Fruit fly (Drosophila melanogaster) whole organism, embryonic: ENCODE results near the gene CG6937.

Experiments used
- Abd-B ChIP-seq: fragments of 200-800 bp; sonication (Bioruptor generic); optimal IDR thresholded peaks from 2 replicates; lab custom pipeline; 2018; ENCODE audit warnings: missing biosample characterization, mild to moderate bottlenecking, missing genetic modification characterization, moderate library complexity
- Bteb2 ChIP-seq: fragments of 200-800 bp; sonication (Bioruptor generic); optimal IDR thresholded peaks from 2 replicates; lab custom pipeline; 2016; ENCODE audit warnings: missing biosample characterization, missing genetic modification characterization
- CG10209 ChIP-seq: fragments of 200-800 bp; sonication (Bioruptor generic); optimal IDR thresholded peaks from 3 replicates; lab custom pipeline; 2017; ENCODE audit warnings: missing biosample characterization, mild to moderate bottlenecking, missing genetic modification characterization, missing genetic modification reagents
- CG10267 ChIP-seq: fragments of 200-800 bp; sonication (Bioruptor generic); optimal IDR thresholded peaks from 2 replicates; lab custom pipeline; 2018; ENCODE audit warnings: missing biosample characterization, mild to moderate bottlenecking, missing genetic modification characterization, moderate library complexity
- CG10979 ChIP-seq: fragments of 200-800 bp; sonication (Bioruptor generic); optimal IDR thresholded peaks from 2 replicates; lab custom pipeline; 2018; ENCODE audit warnings: missing biosample characterization, mild to moderate bottlenecking, missing genetic modification characterization, moderate library complexity
- CG11398 ChIP-seq: fragments of 200-800 bp; sonication (Bioruptor generic); optimal IDR thresholded peaks from 2 replicates; lab custom pipeline; 2016; ENCODE audit warnings: missing biosample characterization, missing genetic modification characterization
- CG11560 ChIP-seq: fragments of 200-800 bp; sonication (Bioruptor generic); IDR thresholded peaks from 3 replicates; pipeline ENCODE4 v1.3.6; 2022; ENCODE audit warnings: missing biosample characterization, missing genetic modification characterization
- CG12155 ChIP-seq: fragments of 200-800 bp; sonication (Bioruptor generic); optimal IDR thresholded peaks from 3 replicates; lab custom pipeline; 2016; ENCODE audit warnings: missing biosample characterization, missing genetic modification characterization
- CG12769 ChIP-seq: fragments of 200-800 bp; sonication (Bioruptor generic); optimal IDR thresholded peaks from 2 replicates; lab custom pipeline; 2019; ENCODE audit warnings: missing biosample characterization, mild to moderate bottlenecking, missing genetic modification characterization, moderate library complexity
- CG14667 ChIP-seq: fragments of 200-800 bp; sonication (Bioruptor generic); IDR thresholded peaks from 2 replicates; pipeline ENCODE4 v1.3.6; 2022; ENCODE audit warnings: missing biosample characterization, missing genetic modification characterization
- CG14710 ChIP-seq: fragments of 200-800 bp; sonication (Bioruptor generic); optimal IDR thresholded peaks from 3 replicates; lab custom pipeline; 2019; ENCODE audit warnings: missing biosample characterization, mild to moderate bottlenecking, missing genetic modification characterization, moderate library complexity
- CG16815 ChIP-seq: fragments of 200-800 bp; sonication (Bioruptor generic); optimal IDR thresholded peaks from 3 replicates; lab custom pipeline; 2017; ENCODE audit warnings: missing biosample characterization, mild to moderate bottlenecking, missing genetic modification characterization
- CG17359 ChIP-seq: fragments of 200-800 bp; sonication (Bioruptor generic); optimal IDR thresholded peaks from 3 replicates; lab custom pipeline; 2018; ENCODE audit warnings: missing biosample characterization, mild to moderate bottlenecking, missing genetic modification characterization, moderate library complexity
- CG18262 ChIP-seq: fragments of 200-800 bp; optimal IDR thresholded peaks from 3 replicates; lab custom pipeline; 2019; ENCODE audit warnings: missing biosample characterization, mild to moderate bottlenecking, missing genetic modification characterization, moderate library complexity
- CG30403 ChIP-seq: fragments of 200-800 bp; sonication (Bioruptor generic); optimal IDR thresholded peaks from 3 replicates; lab custom pipeline; 2016; ENCODE audit warnings: missing biosample characterization, missing genetic modification characterization
- CG32772 ChIP-seq: fragments of 200-800 bp; sonication (Bioruptor generic); IDR thresholded peaks from 2 replicates; pipeline ENCODE4 v1.3.6; 2022; ENCODE audit warnings: missing biosample characterization, missing genetic modification characterization
- CG9876 ChIP-seq: fragments of 200-800 bp; sonication (Bioruptor generic); optimal IDR thresholded peaks from 2 replicates; lab custom pipeline; 2016; ENCODE audit warnings: missing biosample characterization, missing genetic modification characterization
- CTCF ChIP-seq: fragments of 200-800 bp; sonication (Bioruptor generic); optimal IDR thresholded peaks from 2 replicates; lab custom pipeline; 2017; ENCODE audit warnings: missing biosample characterization, mild to moderate bottlenecking, missing genetic modification characterization, moderate library complexity
- Dip2 ChIP-seq: fragments of 200-800 bp; sonication (Bioruptor generic); IDR thresholded peaks from 2 replicates; pipeline ENCODE4 v1.3.6; 2022; ENCODE audit warnings: missing biosample characterization, missing genetic modification characterization
- Drgx ChIP-seq: fragments of 200-800 bp; sonication (Bioruptor generic); IDR thresholded peaks from 2 replicates; pipeline ENCODE4 v1.3.6; 2022; ENCODE audit warnings: missing biosample characterization, missing genetic modification characterization
- Ets97D ChIP-seq: fragments of 200-800 bp; sonication (Bioruptor generic); optimal IDR thresholded peaks from 3 replicates; lab custom pipeline; 2016; ENCODE audit warnings: missing biosample characterization, missing genetic modification characterization
- H2.0 ChIP-seq: fragments of 200-800 bp; sonication (Bioruptor generic); IDR thresholded peaks from 2 replicates; pipeline ENCODE4 v1.3.6; 2022; ENCODE audit warnings: missing biosample characterization, missing genetic modification characterization
- Hmx ChIP-seq: fragments of 200-800 bp; sonication (Bioruptor generic); optimal IDR thresholded peaks from 2 replicates; lab custom pipeline; 2016; ENCODE audit warnings: missing biosample characterization, missing genetic modification characterization
- Hr3 ChIP-seq: fragments of 200-800 bp; sonication (Bioruptor generic); optimal IDR thresholded peaks from 3 replicates; lab custom pipeline; 2016; ENCODE audit warnings: missing biosample characterization, missing genetic modification characterization
- Med ChIP-seq: fragments of 200-800 bp; sonication (Bioruptor generic); peaks from one replicate; lab custom pipeline; 2016; ENCODE audit warnings: missing biosample characterization, missing genetic modification characterization, mild to moderate bottlenecking, inconsistent platforms, moderate library complexity
- Myb ChIP-seq: fragments of 200-800 bp; sonication (Bioruptor generic); optimal IDR thresholded peaks from 2 replicates; lab custom pipeline; 2016; ENCODE audit warnings: missing biosample characterization, missing genetic modification characterization
- NfI ChIP-seq: fragments of 200-800 bp; sonication (Bioruptor generic); optimal IDR thresholded peaks from 3 replicates; lab custom pipeline; 2018; ENCODE audit warnings: missing biosample characterization, mild to moderate bottlenecking, missing genetic modification characterization, moderate library complexity
- Oli ChIP-seq: fragments of 200-800 bp; sonication (Bioruptor generic); optimal IDR thresholded peaks from 2 replicates; lab custom pipeline; 2018; ENCODE audit warnings: missing biosample characterization, mild to moderate bottlenecking, missing genetic modification characterization, moderate library complexity
- Scr ChIP-seq: fragments of 200-800 bp; sonication (Bioruptor generic); IDR thresholded peaks from 2 replicates; pipeline ENCODE4 v1.3.6; 2022; ENCODE audit warnings: missing biosample characterization, missing genetic modification characterization; ENCODE audit not compliant: partially characterized antibody
- Taf1 ChIP-seq: fragments of 200-800 bp; sonication (Bioruptor generic); IDR thresholded peaks from 2 replicates; pipeline ENCODE4 v1.3.6; 2022; ENCODE audit warnings: missing biosample characterization, missing genetic modification characterization
- Xbp1 ChIP-seq: fragments of 200-800 bp; sonication (Bioruptor generic); optimal IDR thresholded peaks from 3 replicates; lab custom pipeline; 2016; ENCODE audit warnings: missing biosample characterization, mild to moderate bottlenecking, missing genetic modification characterization
- az2 ChIP-seq: fragments of 200-800 bp; sonication (Bioruptor generic); optimal IDR thresholded peaks from 3 replicates; lab custom pipeline; 2016; ENCODE audit warnings: missing biosample characterization, missing genetic modification characterization
- bab2 ChIP-seq: fragments of 200-800 bp; sonication (Bioruptor generic); optimal IDR thresholded peaks from 2 replicates; lab custom pipeline; 2016; ENCODE audit warnings: missing biosample characterization, missing genetic modification characterization
- bsh ChIP-seq, 2 experiments: fragments of 200-800 bp; sonication (Bioruptor generic); optimal IDR thresholded peaks; 2 replicates each; lab custom pipeline; 2017 to 2018; ENCODE audit warnings: mild to moderate bottlenecking in 2 of 2, missing biosample characterization in 2 of 2, missing genetic modification characterization in 2 of 2, moderate library complexity in 1 of 2
- dan ChIP-seq: fragments of 200-800 bp; sonication (Bioruptor generic); IDR thresholded peaks from 2 replicates; pipeline ENCODE4 v1.3.6; 2022; ENCODE audit warnings: missing biosample characterization, missing genetic modification characterization
- gcm2 ChIP-seq: fragments of 200-800 bp; sonication (Bioruptor generic); optimal IDR thresholded peaks from 2 replicates; lab custom pipeline; 2016; ENCODE audit warnings: missing biosample characterization, missing genetic modification characterization
- hb ChIP-seq: fragments of 200-800 bp; sonication (Bioruptor generic); IDR thresholded peaks from 3 replicates; pipeline ENCODE4 v1.3.6; 2022; ENCODE audit warnings: missing biosample characterization, missing genetic modification characterization; ENCODE audit not compliant: partially characterized antibody
- kay ChIP-seq: fragments of 200-800 bp; sonication (Bioruptor generic); optimal IDR thresholded peaks from 2 replicates; lab custom pipeline; 2016; ENCODE audit warnings: missing biosample characterization, missing genetic modification characterization
- ken ChIP-seq: fragments of 200-800 bp; sonication (Bioruptor generic); IDR thresholded peaks from 3 replicates; pipeline ENCODE4 v1.3.6; 2022; ENCODE audit warnings: missing biosample characterization, missing genetic modification characterization
- lmd ChIP-seq: fragments of 200-800 bp; sonication (Bioruptor generic); IDR thresholded peaks from 2 replicates; pipeline ENCODE4 v1.3.6; 2022; ENCODE audit warnings: missing biosample characterization, missing genetic modification characterization
- pb ChIP-seq: fragments of 200-800 bp; sonication (Bioruptor generic); optimal IDR thresholded peaks from 3 replicates; lab custom pipeline; 2016; ENCODE audit warnings: missing biosample characterization, missing genetic modification characterization
- ranshi ChIP-seq: fragments of 200-800 bp; sonication (Bioruptor generic); IDR thresholded peaks from 2 replicates; pipeline ENCODE4 v1.3.6; 2022; ENCODE audit warnings: missing biosample characterization, missing genetic modification characterization
- repo ChIP-seq: fragments of 200-800 bp; sonication (Bioruptor generic); optimal IDR thresholded peaks from 2 replicates; lab custom pipeline; 2016; ENCODE audit warnings: missing biosample characterization, missing genetic modification characterization
- row ChIP-seq: fragments of 200-800 bp; sonication (Bioruptor generic); IDR thresholded peaks from 3 replicates; pipeline ENCODE4 v1.3.6; 2022; ENCODE audit warnings: missing biosample characterization, missing genetic modification characterization
- run ChIP-seq: fragments of 200-800 bp; sonication (Bioruptor generic); optimal IDR thresholded peaks from 3 replicates; lab custom pipeline; 2018; ENCODE audit warnings: missing biosample characterization, mild to moderate bottlenecking, missing genetic modification characterization
- sens ChIP-seq: fragments of 200-800 bp; sonication (Bioruptor generic); peaks from one replicate; lab custom pipeline; 2016; ENCODE audit warnings: missing biosample characterization, missing genetic modification characterization
- slbo ChIP-seq: fragments of 200-800 bp; sonication (Bioruptor generic); IDR thresholded peaks from 2 replicates; pipeline ENCODE4 v1.3.6; 2022; ENCODE audit warnings: missing biosample characterization, missing genetic modification characterization
- vfl ChIP-seq: fragments of 200-800 bp; sonication (Bioruptor generic); optimal IDR thresholded peaks from 2 replicates; lab custom pipeline; 2016; ENCODE audit warnings: missing biosample characterization, missing genetic modification characterization
- zf30C ChIP-seq: fragments of 200-800 bp; sonication (Bioruptor generic); optimal IDR thresholded peaks from 3 replicates; lab custom pipeline; 2018; ENCODE audit warnings: missing biosample characterization, mild to moderate bottlenecking, missing genetic modification characterization
- zfh1 ChIP-seq: fragments of 200-800 bp; sonication (Bioruptor generic); IDR thresholded peaks from 3 replicates; pipeline ENCODE4 v1.3.6; 2022; ENCODE audit warnings: missing biosample characterization, missing genetic modification characterization

CG6937 gene

dm6 chr3R:22536504-22537423 is 47.8 kb upstream of the CG6937 start (continued):
- no peak for TF ChIP-seq CG14710 (tag; lab: Kevin White, UChicago)
- peak; percentile 44 for TF ChIP-seq CG10979 (tag; lab: Kevin White, UChicago)
- no peak for TF ChIP-seq kay (GFP tag; lab: Kevin White, UChicago)
- peak; percentile 39; the same call in 1 of the 2 replicates for TF ChIP-seq lmd (GFP tag; lab: Robert Waterston, UW)
- TF ChIP-seq CG12769 (tag; lab: Kevin White, UChicago) = peak; percentile 57
- peak; percentile 47; the same call in 1 of the 2 replicates for TF ChIP-seq slbo (GFP tag; lab: Robert Waterston, UW)
- TF ChIP-seq zf30C (GFP tag; lab: Kevin White, UChicago) = no peak
- no peak for TF ChIP-seq CG32772
- TF ChIP-seq CG11398 = no peak
- no peak for TF ChIP-seq gcm2 (GFP tag; lab: Kevin White, UChicago)
- TF ChIP-seq Hr3 (GFP tag; lab: Kevin White, UChicago) = no peak
- 0 out of 2 replicates have a peak, but pooled peaks have one; percentile 13 for TF ChIP-seq Drgx (GFP tag; lab: Robert Waterston, UW)
- peak; percentile 37 for TF ChIP-seq NfI (GFP tag; lab: Kevin White, UChicago)
- TF ChIP-seq Xbp1 (GFP tag; lab: Kevin White, UChicago) = peak; percentile 44
- peak; percentile 29 for TF ChIP-seq az2 (GFP tag; lab: Kevin White, UChicago)
- TF ChIP-seq Hmx (GFP tag; lab: Kevin White, UChicago) = no peak
- no peak for TF ChIP-seq CTCF (GFP tag; lab: Kevin White, UChicago)
- TF ChIP-seq Bteb2 (GFP tag; lab: Kevin White, UChicago) = peak; percentile 5
- peak; percentile 89 for TF ChIP-seq sens
- TF ChIP-seq repo = no peak
- TF ChIP-seq zfh1 (GFP tag; lab: Robert Waterston, UW) = peak; percentile 39; the same call in 1 of the 3 replicates
- TF ChIP-seq hb = no peak
- no peak for TF ChIP-seq Taf1 (GFP tag; lab: Robert Waterston, UW)
- TF ChIP-seq Med (GFP tag; lab: Kevin White, UChicago) = peak; percentile 82
- TF ChIP-seq Myb (GFP tag; lab: Kevin White, UChicago) = no peak
- no peak for TF ChIP-seq Dip2 (GFP tag; lab: Robert Waterston, UW)
- no peak for TF ChIP-seq CG11560
- peak; percentile 65 for TF ChIP-seq row (GFP tag; lab: Robert Waterston, UW)
- peak; percentile 59 for TF ChIP-seq CG17359 (tag; lab: Kevin White, UChicago)
- TF ChIP-seq Abd-B (GFP tag; lab: Kevin White, UChicago) = peak; percentile 17
- peak; percentile 37 for TF ChIP-seq CG10267 (tag; lab: Kevin White, UChicago)
- no peak for TF ChIP-seq vfl (GFP tag; lab: Kevin White, UChicago)
- peak; percentile 28 for TF ChIP-seq CG10209 (GFP tag; lab: Kevin White, UChicago)
- TF ChIP-seq Oli = peak; percentile 55
- TF ChIP-seq CG12155 (GFP tag; lab: Kevin White, UChicago) = peak; percentile 5
- TF ChIP-seq CG9876 (GFP tag; lab: Kevin White, UChicago) = no peak
- no peak for TF ChIP-seq CG14667 (GFP tag; lab: Robert Waterston, UW)
- TF ChIP-seq pb = no peak
- TF ChIP-seq H2.0 = 0 out of 2 replicates have a peak, but pooled peaks have one; percentile 9
- TF ChIP-seq bab2 (GFP tag; lab: Kevin White, UChicago) = peak; percentile 33
- TF ChIP-seq Scr (GFP tag; lab: Robert Waterston, UW) = no peak
- TF ChIP-seq CG18262 = peak; percentile 23
- peak; percentile 23 for TF ChIP-seq run (tag; lab: Kevin White, UChicago)
- peak; percentile 54 for TF ChIP-seq CG30403 (GFP tag; lab: Kevin White, UChicago)
- TF ChIP-seq CG16815 (GFP tag; lab: Kevin White, UChicago) = no peak
- no peak for TF ChIP-seq dan (GFP tag; lab: Robert Waterston, UW)
- TF ChIP-seq ken (GFP tag; lab: Robert Waterston, UW) = 0 out of 3 replicates have a peak, but pooled peaks have one; percentile 14
- TF ChIP-seq ranshi (GFP tag; lab: Robert Waterston, UW) = peak; percentile 46; the same call in 1 of the 2 replicates
- TF ChIP-seq Ets97D (GFP tag; lab: Kevin White, UChicago) = no peak
- peak in 1 of 2 experiments; percentile 39 for TF ChIP-seq bsh (GFP tag; optimal IDR thresholded peaks at IDR 0.05; lab: Kevin White, UChicago)
